Fruit fly (Drosophila melanogaster) whole organism, embryonic: ENCODE measurements around the gene CG6356.

ENCODE experiments used
- ATbp ChIP-seq: fragments of 200-800 bp; sonication (Bioruptor generic); optimal IDR thresholded peaks from 2 replicates; lab custom pipeline; 2017; ENCODE audit warnings: missing biosample characterization, mild to moderate bottlenecking, missing genetic modification characterization, missing genetic modification reagents
- Aef1 ChIP-seq: fragments of 200-800 bp; sonication (Bioruptor generic); IDR thresholded peaks from 3 replicates; pipeline ENCODE4 v1.3.6; 2022; ENCODE audit warnings: missing biosample characterization, missing genetic modification characterization
- Atf6 ChIP-seq: fragments of 200-800 bp; sonication (Bioruptor generic); IDR thresholded peaks from 2 replicates; pipeline ENCODE4 v1.3.6; 2022; ENCODE audit warnings: missing biosample characterization, missing genetic modification characterization
- B-H2 ChIP-seq: fragments of 200-800 bp; sonication (Bioruptor generic); optimal IDR thresholded peaks from 2 replicates; lab custom pipeline; 2018; ENCODE audit warnings: missing biosample characterization, mild to moderate bottlenecking, missing genetic modification characterization
- BEAF-32 ChIP-seq: fragments of 200-800 bp; sonication (Bioruptor generic); optimal IDR thresholded peaks from 3 replicates; lab custom pipeline; 2017; ENCODE audit warnings: missing biosample characterization, missing genetic modification characterization, mild to moderate bottlenecking, moderate library complexity, missing genetic modification reagents
- Bteb2 ChIP-seq: fragments of 200-800 bp; sonication (Bioruptor generic); optimal IDR thresholded peaks from 2 replicates; lab custom pipeline; 2016; ENCODE audit warnings: missing biosample characterization, missing genetic modification characterization
- CG12659 ChIP-seq: fragments of 200-800 bp; sonication (Bioruptor generic); optimal IDR thresholded peaks from 3 replicates; lab custom pipeline; 2017; ENCODE audit warnings: mild to moderate bottlenecking, missing biosample characterization, missing genetic modification reagents, missing genetic modification characterization
- CG14965 ChIP-seq: fragments of 200-800 bp; sonication (Bioruptor generic); optimal IDR thresholded peaks from 2 replicates; lab custom pipeline; 2016; ENCODE audit warnings: missing biosample characterization, missing genetic modification characterization, borderline replicate concordance
- CG18764 ChIP-seq: fragments of 200-800 bp; sonication (Bioruptor generic); optimal IDR thresholded peaks from 3 replicates; lab custom pipeline; 2016; ENCODE audit warnings: missing biosample characterization, missing genetic modification characterization
- CG2199 ChIP-seq: fragments of 200-800 bp; sonication (Bioruptor generic); IDR thresholded peaks from 3 replicates; pipeline ENCODE4 v1.3.6; 2022; ENCODE audit warnings: missing biosample characterization, missing genetic modification characterization
- CG2875 ChIP-seq: fragments of 200-800 bp; sonication (Bioruptor generic); optimal IDR thresholded peaks from 2 replicates; lab custom pipeline; 2017; ENCODE audit warnings: missing biosample characterization, mild to moderate bottlenecking, missing genetic modification characterization, missing genetic modification reagents
- CG3065 ChIP-seq: fragments of 200-800 bp; sonication (Bioruptor generic); optimal IDR thresholded peaks from 2 replicates; lab custom pipeline; 2016; ENCODE audit warnings: missing biosample characterization, missing genetic modification characterization
- CG4404 ChIP-seq: fragments of 200-800 bp; sonication (Bioruptor generic); IDR thresholded peaks from 2 replicates; pipeline ENCODE4 v1.3.6; 2022; ENCODE audit warnings: missing biosample characterization, missing genetic modification characterization
- CG7357 ChIP-seq: fragments of 200-800 bp; sonication (Bioruptor generic); IDR thresholded peaks from 3 replicates; pipeline ENCODE4 v1.3.6; 2022; ENCODE audit warnings: missing biosample characterization, missing genetic modification characterization
- CG7963 ChIP-seq: fragments of 200-800 bp; sonication (Bioruptor generic); IDR thresholded peaks from 3 replicates; pipeline ENCODE4 v1.3.6; 2022; ENCODE audit warnings: missing biosample characterization, missing genetic modification characterization; ENCODE audit not compliant: partially characterized antibody
- CG8281 ChIP-seq: fragments of 200-800 bp; sonication (Bioruptor generic); optimal IDR thresholded peaks from 2 replicates; lab custom pipeline; 2018; ENCODE audit warnings: missing biosample characterization, mild to moderate bottlenecking, missing genetic modification characterization, moderate library complexity
- CG9797 ChIP-seq: fragments of 200-800 bp; sonication (Bioruptor generic); optimal IDR thresholded peaks from 3 replicates; lab custom pipeline; 2018; ENCODE audit warnings: missing biosample characterization, mild to moderate bottlenecking, missing genetic modification characterization
- CkIIα-i1 ChIP-seq: fragments of 200-800 bp; sonication (Bioruptor generic); IDR thresholded peaks from 2 replicates; pipeline ENCODE4 v1.3.6; 2022; ENCODE audit warnings: missing biosample characterization, missing genetic modification characterization
- Dref ChIP-seq: fragments of 200-800 bp; sonication (Bioruptor generic); IDR thresholded peaks from 2 replicates; pipeline ENCODE4 v1.3.6; 2022; ENCODE audit warnings: missing biosample characterization, missing genetic modification characterization
- Eip74EF ChIP-seq, 2 experiments: fragments of 200-800 bp in 1 of 2; fragments of >200 bp in 1 of 2; sonication (Bioruptor generic) in 1 of 2; optimal IDR thresholded peaks; 2 replicates each; lab custom pipeline; 2017 to 2019; ENCODE audit warnings: missing biosample characterization in 2 of 2, missing genetic modification characterization in 2 of 2, mild to moderate bottlenecking in 1 of 2, moderate library complexity in 1 of 2
- Gug ChIP-seq: fragments of 200-800 bp; sonication (Bioruptor generic); IDR thresholded peaks from 4 replicates; pipeline ENCODE4 v1.3.6; 2022; ENCODE audit warnings: missing biosample characterization, missing genetic modification characterization
- H2.0 ChIP-seq: fragments of 200-800 bp; sonication (Bioruptor generic); IDR thresholded peaks from 2 replicates; pipeline ENCODE4 v1.3.6; 2022; ENCODE audit warnings: missing biosample characterization, missing genetic modification characterization
- Hand ChIP-seq: fragments of 200-800 bp; sonication (Bioruptor generic); optimal IDR thresholded peaks from 2 replicates; lab custom pipeline; 2017; ENCODE audit warnings: mild to moderate bottlenecking, missing biosample characterization, missing genetic modification reagents, missing genetic modification characterization
- Hr3 ChIP-seq: fragments of 200-800 bp; sonication (Bioruptor generic); optimal IDR thresholded peaks from 3 replicates; lab custom pipeline; 2016; ENCODE audit warnings: missing biosample characterization, missing genetic modification characterization
- MBD-R2 ChIP-seq: fragments of 200-800 bp; sonication (Bioruptor generic); IDR thresholded peaks from 2 replicates; pipeline ENCODE4 v1.3.6; 2022; ENCODE audit warnings: missing biosample characterization, missing genetic modification characterization
- Poxn ChIP-seq: fragments of 200-800 bp; sonication (Bioruptor generic); IDR thresholded peaks from 2 replicates; pipeline ENCODE4 v1.3.6; 2022; ENCODE audit warnings: missing biosample characterization, missing genetic modification characterization
- Stat92E ChIP-seq, 3 experiments: fragments of >200 bp in 2 of 3; fragments of 200-800 bp in 1 of 3; sonication (Bioruptor generic) in 1 of 3; optimal IDR thresholded peaks; 2 replicates each; lab custom pipeline; 2017 to 2019; ENCODE audit warnings: missing biosample characterization in 3 of 3, missing genetic modification characterization in 3 of 3, mild to moderate bottlenecking in 1 of 3, moderate library complexity in 1 of 3
- Taf1 ChIP-seq: fragments of 200-800 bp; sonication (Bioruptor generic); IDR thresholded peaks from 2 replicates; pipeline ENCODE4 v1.3.6; 2022; ENCODE audit warnings: missing biosample characterization, missing genetic modification characterization
- Trl ChIP-seq, 3 experiments: fragments of >200 bp in 2 of 3; fragments of 200-800 bp in 1 of 3; sonication (Bioruptor generic) in 1 of 3; optimal IDR thresholded peaks; 2 replicates in 1 of 3; 3 replicates in 2 of 3; lab custom pipeline; 2016 to 2017; ENCODE audit warnings: missing biosample characterization in 1 of 3, missing genetic modification characterization in 1 of 3
- ac ChIP-seq: fragments of 200-800 bp; sonication (Bioruptor generic); optimal IDR thresholded peaks from 3 replicates; lab custom pipeline; 2017; ENCODE audit warnings: missing biosample characterization, mild to moderate bottlenecking, missing genetic modification characterization
- amos ChIP-seq: fragments of 200-800 bp; sonication (Bioruptor generic); IDR thresholded peaks from 2 replicates; pipeline ENCODE4 v1.3.6; 2022; ENCODE audit warnings: missing biosample characterization, missing genetic modification characterization; ENCODE audit not compliant: partially characterized antibody
- ash1 ChIP-seq: fragments of 200-800 bp; sonication (Bioruptor generic); optimal IDR thresholded peaks from 2 replicates; lab custom pipeline; 2018; ENCODE audit warnings: missing biosample characterization, mild to moderate bottlenecking, missing genetic modification characterization
- croc ChIP-seq: fragments of 200-800 bp; sonication (Bioruptor generic); conservative IDR thresholded peaks from 3 replicates; pipeline ENCODE4 v1.3.6; 2022; ENCODE audit warnings: missing biosample characterization, missing genetic modification characterization
- dan ChIP-seq: fragments of 200-800 bp; sonication (Bioruptor generic); IDR thresholded peaks from 2 replicates; pipeline ENCODE4 v1.3.6; 2022; ENCODE audit warnings: missing biosample characterization, missing genetic modification characterization
- esg ChIP-seq: fragments of 200-800 bp; sonication (Bioruptor generic); conservative IDR thresholded peaks from 2 replicates; pipeline ENCODE4 v1.3.6; 2022; ENCODE audit warnings: missing biosample characterization, missing genetic modification characterization
- gsb-n ChIP-seq: fragments of 200-800 bp; sonication (Bioruptor generic); optimal IDR thresholded peaks from 3 replicates; lab custom pipeline; 2018; ENCODE audit warnings: missing biosample characterization, mild to moderate bottlenecking, missing genetic modification characterization
- jing ChIP-seq: fragments of 200-800 bp; sonication (Bioruptor generic); optimal IDR thresholded peaks from 2 replicates; lab custom pipeline; 2018; ENCODE audit warnings: missing biosample characterization, mild to moderate bottlenecking, missing genetic modification characterization
- lbe ChIP-seq: fragments of 200-800 bp; sonication (Bioruptor generic); optimal IDR thresholded peaks from 2 replicates; lab custom pipeline; 2016; ENCODE audit warnings: missing biosample characterization, mild to moderate bottlenecking, missing genetic modification characterization
- maf-S ChIP-seq: fragments of 200-800 bp; sonication (Bioruptor generic); optimal IDR thresholded peaks from 2 replicates; lab custom pipeline; 2016; ENCODE audit warnings: missing biosample characterization, missing genetic modification characterization
- nom ChIP-seq: fragments of 200-800 bp; sonication (Bioruptor generic); optimal IDR thresholded peaks from 2 replicates; lab custom pipeline; 2017; ENCODE audit warnings: missing biosample characterization, missing genetic modification characterization, mild to moderate bottlenecking, moderate library complexity, missing genetic modification reagents
- phol ChIP-seq: fragments of 200-800 bp; sonication (Bioruptor generic); optimal IDR thresholded peaks from 3 replicates; lab custom pipeline; 2018; ENCODE audit warnings: missing biosample characterization, mild to moderate bottlenecking, missing genetic modification characterization, moderate library complexity
- pum ChIP-seq: fragments of 200-800 bp; sonication (Bioruptor generic); optimal IDR thresholded peaks from 2 replicates; lab custom pipeline; 2016; ENCODE audit warnings: missing biosample characterization, missing genetic modification characterization
- row ChIP-seq: fragments of 200-800 bp; sonication (Bioruptor generic); IDR thresholded peaks from 3 replicates; pipeline ENCODE4 v1.3.6; 2022; ENCODE audit warnings: missing biosample characterization, missing genetic modification characterization
- stc ChIP-seq: fragments of 200-800 bp; sonication (Bioruptor generic); IDR thresholded peaks from 2 replicates; pipeline ENCODE4 v1.3.6; 2022; ENCODE audit warnings: missing biosample characterization, missing genetic modification characterization
- tio ChIP-seq: fragments of 200-800 bp; sonication (Bioruptor generic); optimal IDR thresholded peaks from 2 replicates; lab custom pipeline; 2017; ENCODE audit warnings: missing biosample characterization, missing genetic modification characterization, inconsistent platforms
- tx ChIP-seq: fragments of 200-800 bp; sonication (Bioruptor generic); optimal IDR thresholded peaks from 2 replicates; lab custom pipeline; 2016; ENCODE audit warnings: missing biosample characterization, missing genetic modification characterization
- wor ChIP-seq: fragments of 200-800 bp; sonication (Bioruptor generic); IDR thresholded peaks from 2 replicates; pipeline ENCODE4 v1.3.6; 2022; ENCODE audit warnings: missing biosample characterization, missing genetic modification characterization
- zf30C ChIP-seq: fragments of 200-800 bp; sonication (Bioruptor generic); optimal IDR thresholded peaks from 3 replicates; lab custom pipeline; 2018; ENCODE audit warnings: missing biosample characterization, mild to moderate bottlenecking, missing genetic modification characterization

Gene CG6356

DNA sequence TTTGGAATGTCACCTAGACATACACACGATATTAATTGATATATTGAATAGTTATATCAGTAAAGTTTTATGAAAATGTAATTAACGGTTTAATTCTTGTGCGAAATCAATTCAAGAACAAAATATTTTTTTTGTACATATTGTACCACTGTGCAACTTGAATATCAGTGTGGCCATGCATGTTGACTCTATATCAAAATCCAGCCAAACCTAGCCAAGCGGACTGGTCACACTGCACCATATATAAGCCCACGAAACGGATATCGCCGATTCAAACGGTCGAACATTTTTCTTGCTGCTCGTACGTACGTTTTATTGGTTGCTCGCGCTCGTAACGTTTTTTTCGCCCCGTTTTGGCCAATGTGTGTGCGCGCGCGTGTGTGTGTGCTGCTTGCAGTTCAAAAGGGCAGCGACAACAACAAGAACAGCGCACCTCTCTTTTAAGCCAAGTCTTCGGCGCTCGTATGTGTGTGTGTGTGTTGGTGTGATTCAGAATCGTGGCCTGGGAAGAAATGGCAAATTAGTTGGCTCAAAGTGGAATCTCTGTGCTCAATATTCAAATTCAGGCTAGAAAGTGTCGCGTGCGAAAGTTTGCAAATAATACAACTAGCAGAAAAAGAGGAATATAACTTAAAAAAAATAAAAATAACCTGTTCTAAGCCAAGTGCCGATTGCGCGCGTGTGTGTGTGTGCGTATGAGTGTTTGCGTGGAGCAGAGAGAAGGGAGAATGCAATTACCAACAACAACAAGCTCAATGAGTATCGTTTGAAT lies 11.2 kb downstream of the CG6356 start, which contains the start of gene crb (continued):
- TF ChIP-seq gsb-n, result peak; percentile 45
- TF ChIP-seq phol (tag; lab: Kevin White, UChicago), result peak; percentile 35
- TF ChIP-seq CkIIα-i1 (GFP tag; lab: Robert Waterston, UW), result no peak
- peak; percentile 86 for TF ChIP-seq row (GFP tag; lab: Robert Waterston, UW)
- TF ChIP-seq CG12659 (GFP tag; lab: Kevin White, UChicago), result peak; percentile 65
- TF ChIP-seq amos (GFP tag; lab: Robert Waterston, UW), result peak; percentile 63
- peak; percentile 60 for TF ChIP-seq maf-S (GFP tag; lab: Kevin White, UChicago)
- no peak for TF ChIP-seq tx
- no peak; the same call in 1 of the 2 replicates for TF ChIP-seq stc (GFP tag; lab: Robert Waterston, UW)
- TF ChIP-seq Trl (optimal IDR thresholded peaks at IDR 0.05; lab: Kevin White, UChicago), result no peak
- TF ChIP-seq Trl (GFP tag; optimal IDR thresholded peaks at IDR 0.05; lab: Kevin White, UChicago), result peak; percentile 68
- TF ChIP-seq tio, result no peak
- TF ChIP-seq jing (GFP tag; lab: Kevin White, UChicago), result no peak
- TF ChIP-seq Eip74EF (GFP tag; optimal IDR thresholded peaks at IDR 0.05; lab: Kevin White, UChicago), result peak in 1 of 2 experiments; percentile 39
- 0 out of 3 replicates have a peak, but pooled peaks have one; percentile 56 for TF ChIP-seq CG2199 (GFP tag; lab: Robert Waterston, UW)
- peak; percentile 7 for TF ChIP-seq pum
- TF ChIP-seq MBD-R2 (GFP tag; lab: Robert Waterston, UW), result peak; percentile 66
- TF ChIP-seq CG18764, result no peak
- TF ChIP-seq CG7963 (GFP tag; lab: Robert Waterston, UW), result peak; percentile 42; the same call in 1 of the 3 replicates
- no peak for TF ChIP-seq CG3065 (GFP tag; lab: Kevin White, UChicago)
- no peak for TF ChIP-seq Poxn
- peak; percentile 36 for TF ChIP-seq Hr3 (GFP tag; lab: Kevin White, UChicago)
- TF ChIP-seq Gug (GFP tag; lab: Robert Waterston, UW), result 0 out of 4 replicates have a peak, but pooled peaks have one; percentile 7
- no peak for TF ChIP-seq croc (GFP tag; lab: Robert Waterston, UW)
- TF ChIP-seq Aef1 (GFP tag; lab: Robert Waterston, UW), result no peak
- no peak for TF ChIP-seq esg (GFP tag; lab: Robert Waterston, UW)
- peak; percentile 71 for TF ChIP-seq CG9797
- no peak for TF ChIP-seq CG8281 (tag; lab: Kevin White, UChicago)
- peak; percentile 38; the same call in 1 of the 2 replicates for TF ChIP-seq Atf6 (GFP tag; lab: Robert Waterston, UW)
- TF ChIP-seq B-H2 (GFP tag; lab: Kevin White, UChicago), result peak; percentile 73
- TF ChIP-seq CG7357 (GFP tag; lab: Robert Waterston, UW), result no peak
- TF ChIP-seq Taf1 (GFP tag; lab: Robert Waterston, UW), result no peak
- peak; percentile 31 for TF ChIP-seq nom (GFP tag; lab: Kevin White, UChicago)
- TF ChIP-seq Stat92E (GFP tag; optimal IDR thresholded peaks at IDR 0.05; lab: Kevin White, UChicago), result peak in 1 of 3 experiments; percentile 56
- TF ChIP-seq BEAF-32 (GFP tag; lab: Kevin White, UChicago), result peak; percentile 42
- no peak for TF ChIP-seq Hand (GFP tag; lab: Kevin White, UChicago)
- no peak for TF ChIP-seq dan (GFP tag; lab: Robert Waterston, UW)
- no peak for TF ChIP-seq ATbp
- TF ChIP-seq CG4404, result no peak
- TF ChIP-seq lbe, result peak; percentile 59
- TF ChIP-seq CG2875 (GFP tag; lab: Kevin White, UChicago), result peak; percentile 13
- no peak for TF ChIP-seq Dref (GFP tag; lab: Robert Waterston, UW)
- TF ChIP-seq H2.0 (GFP tag; lab: Robert Waterston, UW), result 0 out of 2 replicates have a peak, but pooled peaks have one; percentile 24
- TF ChIP-seq Bteb2 (GFP tag; lab: Kevin White, UChicago), result peak; percentile 29
- no peak for TF ChIP-seq wor
- TF ChIP-seq zf30C, result peak; percentile 14
- TF ChIP-seq CG14965, result no peak
- TF ChIP-seq ac (GFP tag; lab: Kevin White, UChicago), result no peak
- peak; percentile 27 for TF ChIP-seq ash1 (GFP tag; lab: Kevin White, UChicago)
